Fruit fly (Drosophila melanogaster) whole organism, prepupa: ENCODE measurements around the gene ago.

ENCODE experiments used
- Blimp-1 ChIP-seq: fragments of 200-800 bp; sonication (Bioruptor generic); optimal IDR thresholded peaks from 3 replicates; lab custom pipeline; 2017; ENCODE audit warnings: missing biosample characterization, missing genetic modification characterization, mild to moderate bottlenecking, moderate library complexity, missing genetic modification reagents
- CG10631 ChIP-seq: fragments of 200-800 bp; sonication (Bioruptor generic); optimal IDR thresholded peaks from 2 replicates; lab custom pipeline; 2016; ENCODE audit warnings: missing biosample characterization, missing genetic modification characterization
- CG11294 ChIP-seq: fragments of 200-800 bp; sonication (Bioruptor generic); IDR thresholded peaks from 2 replicates; pipeline ENCODE4 v1.3.6; 2022; ENCODE audit warnings: missing biosample characterization, missing genetic modification characterization
- CG15336 ChIP-seq: fragments of 200-800 bp; sonication (Bioruptor generic); IDR thresholded peaks from 2 replicates; pipeline ENCODE4 v1.3.6; 2022; ENCODE audit warnings: missing biosample characterization, missing genetic modification characterization
- CG1621 ChIP-seq: fragments of 200-800 bp; sonication (Bioruptor generic); optimal IDR thresholded peaks from 3 replicates; lab custom pipeline; 2018; ENCODE audit warnings: missing biosample characterization, mild to moderate bottlenecking, missing genetic modification characterization
- CG16779 ChIP-seq: fragments of 200-800 bp; sonication (Bioruptor generic); optimal IDR thresholded peaks from 3 replicates; lab custom pipeline; 2017; ENCODE audit warnings: missing biosample characterization, mild to moderate bottlenecking, missing genetic modification characterization
- CG3032 ChIP-seq: fragments of 200-800 bp; optimal IDR thresholded peaks from 2 replicates; lab custom pipeline; 2019; ENCODE audit warnings: missing biosample characterization, mild to moderate bottlenecking, missing genetic modification characterization, moderate library complexity
- CG32006 ChIP-seq: fragments of 200-800 bp; sonication (Bioruptor generic); optimal IDR thresholded peaks from 3 replicates; lab custom pipeline; 2017; ENCODE audit warnings: missing biosample characterization, mild to moderate bottlenecking, missing genetic modification characterization
- CG3919 ChIP-seq: fragments of 200-800 bp; sonication (Bioruptor generic); optimal IDR thresholded peaks from 3 replicates; lab custom pipeline; 2016; ENCODE audit warnings: missing biosample characterization, missing genetic modification characterization
- CG6163 ChIP-seq: fragments of 200-800 bp; sonication (Bioruptor generic); IDR thresholded peaks from 3 replicates; pipeline ENCODE4 v1.3.6; 2022; ENCODE audit warnings: missing biosample characterization, missing genetic modification characterization
- CG6808 ChIP-seq: fragments of 200-800 bp; sonication (Bioruptor generic); optimal IDR thresholded peaks from 3 replicates; lab custom pipeline; 2017; ENCODE audit warnings: missing biosample characterization, missing genetic modification characterization, mild to moderate bottlenecking, moderate library complexity, missing genetic modification reagents
- CG7368 ChIP-seq: fragments of 200-800 bp; sonication (Bioruptor generic); optimal IDR thresholded peaks from 3 replicates; lab custom pipeline; 2016; ENCODE audit warnings: missing biosample characterization, missing genetic modification characterization
- CG8119 ChIP-seq: fragments of 200-800 bp; sonication (Bioruptor generic); IDR thresholded peaks from 3 replicates; pipeline ENCODE4 v1.3.6; 2022; ENCODE audit warnings: missing biosample characterization, missing genetic modification characterization
- CG8319 ChIP-seq: fragments of 200-800 bp; sonication (Bioruptor generic); optimal IDR thresholded peaks from 3 replicates; lab custom pipeline; 2016; ENCODE audit warnings: missing biosample characterization, missing genetic modification characterization
- CG8632 ChIP-seq: fragments of 200-800 bp; sonication (Bioruptor generic); optimal IDR thresholded peaks from 3 replicates; lab custom pipeline; 2016; ENCODE audit warnings: missing biosample characterization, missing genetic modification characterization
- Eip78C ChIP-seq: fragments of 200-800 bp; sonication (Bioruptor generic); peaks from one replicate; lab custom pipeline; 2016; ENCODE audit warnings: missing biosample characterization, missing genetic modification characterization
- Hr38 ChIP-seq: sonication (Bioruptor generic); optimal IDR thresholded peaks from 2 replicates; lab custom pipeline; 2016; ENCODE audit warnings: missing biosample characterization, missing genetic modification characterization
- Hr4 ChIP-seq: fragments of 200-800 bp; sonication (Bioruptor generic); optimal IDR thresholded peaks from 3 replicates; lab custom pipeline; 2016; ENCODE audit warnings: missing biosample characterization, missing genetic modification characterization
- Lpt ChIP-seq: fragments of 200-800 bp; sonication (Bioruptor generic); optimal IDR thresholded peaks from 3 replicates; lab custom pipeline; 2016; ENCODE audit warnings: missing biosample characterization, missing genetic modification characterization
- Sox102F ChIP-seq: fragments of 200-800 bp; sonication (Bioruptor generic); optimal IDR thresholded peaks from 2 replicates; lab custom pipeline; 2016; ENCODE audit warnings: missing biosample characterization, mild to moderate bottlenecking, missing genetic modification characterization
- Sox14 ChIP-seq: fragments of 200-800 bp; sonication (Bioruptor generic); optimal IDR thresholded peaks from 3 replicates; lab custom pipeline; 2016; ENCODE audit warnings: missing biosample characterization, missing genetic modification characterization
- achi ChIP-seq: fragments of 200-800 bp; sonication (Bioruptor generic); optimal IDR thresholded peaks from 3 replicates; lab custom pipeline; 2016; ENCODE audit warnings: missing biosample characterization, missing genetic modification characterization
- acj6 ChIP-seq: fragments of 200-800 bp; sonication (Bioruptor generic); optimal IDR thresholded peaks from 3 replicates; lab custom pipeline; 2016; ENCODE audit warnings: missing biosample characterization, missing genetic modification characterization
- cyc ChIP-seq: fragments of 200-800 bp; sonication (Bioruptor generic); optimal IDR thresholded peaks from 3 replicates; lab custom pipeline; 2016; ENCODE audit warnings: missing biosample characterization, missing genetic modification characterization
- dsx ChIP-seq: fragments of 200-800 bp; optimal IDR thresholded peaks from 3 replicates; lab custom pipeline; 2019; ENCODE audit warnings: missing biosample characterization, mild to moderate bottlenecking, missing genetic modification characterization, moderate library complexity; ENCODE audit not compliant: poor library complexity, severe bottlenecking
- eg ChIP-seq: fragments of 200-800 bp; sonication (Bioruptor generic); IDR thresholded peaks from 3 replicates; pipeline ENCODE4 v1.3.6; 2022; ENCODE audit warnings: missing biosample characterization, missing genetic modification characterization
- esn ChIP-seq: fragments of 200-800 bp; sonication (Bioruptor generic); optimal IDR thresholded peaks from 2 replicates; lab custom pipeline; 2016; ENCODE audit warnings: missing biosample characterization, mild to moderate bottlenecking, missing genetic modification characterization, moderate library complexity
- fd59A ChIP-seq: fragments of 200-800 bp; sonication (Bioruptor generic); optimal IDR thresholded peaks from 2 replicates; lab custom pipeline; 2017; ENCODE audit warnings: missing biosample characterization, mild to moderate bottlenecking, missing genetic modification characterization, missing genetic modification reagents
- fd85E ChIP-seq: fragments of 200-800 bp; sonication (Bioruptor generic); optimal IDR thresholded peaks from 3 replicates; lab custom pipeline; 2016; ENCODE audit warnings: missing biosample characterization, missing genetic modification characterization
- fkh ChIP-seq: fragments of 200-800 bp; sonication (Bioruptor generic); optimal IDR thresholded peaks from 3 replicates; lab custom pipeline; 2017; ENCODE audit warnings: missing biosample characterization, mild to moderate bottlenecking, missing genetic modification characterization, moderate library complexity
- lz ChIP-seq: fragments of 200-800 bp; sonication (Bioruptor generic); optimal IDR thresholded peaks from 3 replicates; lab custom pipeline; 2016; ENCODE audit warnings: missing biosample characterization, missing genetic modification characterization
- pdm3 ChIP-seq: fragments of 200-800 bp; sonication (Bioruptor generic); optimal IDR thresholded peaks from 3 replicates; lab custom pipeline; 2016; ENCODE audit warnings: missing biosample characterization, missing genetic modification characterization
- salr ChIP-seq, 2 experiments: fragments of 200-800 bp; sonication (Bioruptor generic); optimal IDR thresholded peaks; 3 replicates each; lab custom pipeline; 2016 to 2018; ENCODE audit warnings: missing biosample characterization in 2 of 2, missing genetic modification characterization in 2 of 2, mild to moderate bottlenecking in 1 of 2
- spab ChIP-seq: fragments of 200-800 bp; sonication (Bioruptor generic); optimal IDR thresholded peaks from 2 replicates; lab custom pipeline; 2017; ENCODE audit warnings: missing biosample characterization, mild to moderate bottlenecking, missing genetic modification characterization, missing genetic modification reagents
- ss ChIP-seq, 2 experiments: fragments of 200-800 bp; sonication (Bioruptor generic); optimal IDR thresholded peaks; 2 replicates in 1 of 2; 3 replicates in 1 of 2; lab custom pipeline; 2017 to 2018; ENCODE audit warnings: mild to moderate bottlenecking in 2 of 2, missing biosample characterization in 2 of 2, missing genetic modification characterization in 2 of 2, moderate library complexity in 1 of 2

Gene ago

dm6 chr3L:4282627-4283026, 28.5 kb upstream of the ago start, which contains the start of gene CG11583:
Gene CG11583, minus strand, starts transcription at chr3L:4282817.
- no peak for TF ChIP-seq CG6808 (GFP tag; lab: Kevin White, UChicago)
- TF ChIP-seq Blimp-1, result no peak
- TF ChIP-seq salr (GFP tag; optimal IDR thresholded peaks at IDR 0.05; lab: Kevin White, UChicago), result no peak
- TF ChIP-seq CG16779 (tag; lab: Kevin White, UChicago), result no peak
- peak; percentile 49 for TF ChIP-seq esn (GFP tag; lab: Kevin White, UChicago)
- TF ChIP-seq ss (GFP tag; optimal IDR thresholded peaks at IDR 0.05; lab: Kevin White, UChicago), result no peak
- TF ChIP-seq dsx (GFP tag; lab: Kevin White, UChicago), result no peak
- no peak for TF ChIP-seq Hr4 (GFP tag; lab: Kevin White, UChicago)
- TF ChIP-seq acj6 (GFP tag; lab: Kevin White, UChicago), result no peak
- no peak for TF ChIP-seq Sox102F (GFP tag; lab: Kevin White, UChicago)
- TF ChIP-seq CG8119 (GFP tag; lab: Robert Waterston, UW), result no peak
- no peak for TF ChIP-seq fd85E (GFP tag; lab: Kevin White, UChicago)
- TF ChIP-seq CG1621, result peak; percentile 82
- TF ChIP-seq fd59A (GFP tag; lab: Kevin White, UChicago), result no peak

- no peak for TF ChIP-seq cyc
- no peak for TF ChIP-seq Sox14 (GFP tag; lab: Kevin White, UChicago)
- TF ChIP-seq CG8632 (GFP tag; lab: Kevin White, UChicago), result no peak
- TF ChIP-seq CG6808 (GFP tag; lab: Kevin White, UChicago), result no peak
- no peak for TF ChIP-seq CG11294 (GFP tag; lab: Robert Waterston, UW)
- TF ChIP-seq pdm3, result no peak
- no peak for TF ChIP-seq CG8319 (GFP tag; lab: Kevin White, UChicago)
- no peak for TF ChIP-seq CG3032
- no peak for TF ChIP-seq CG8119 (GFP tag; lab: Robert Waterston, UW)
- no peak for TF ChIP-seq dsx (GFP tag; lab: Kevin White, UChicago)
- TF ChIP-seq fd85E (GFP tag; lab: Kevin White, UChicago), result no peak
- no peak for TF ChIP-seq lz
- no peak for TF ChIP-seq esn (GFP tag; lab: Kevin White, UChicago)
- no peak for TF ChIP-seq Lpt
- TF ChIP-seq, all 60 proteins: peak for 0
Observed at dm6 chr3L:4277796-4278195, 23.7 kb upstream of the ago start, which contains the start of gene Ctl1. Gene Ctl1, plus strand, starts transcription at chr3L:4277962.

dm6 chr3L:4272167-4272773, 18.2 kb upstream of the ago start:
- TF ChIP-seq spab (GFP tag; lab: Kevin White, UChicago), result no peak
- no peak for TF ChIP-seq achi (GFP tag; lab: Kevin White, UChicago)
- TF ChIP-seq CG7368, result no peak
- peak; percentile 81 for TF ChIP-seq fkh
- TF ChIP-seq, all 60 proteins: peak for 1

dm6 chr3L:4270949-4271827, 17.1 kb upstream of the ago start:
- TF ChIP-seq cyc, result no peak
- TF ChIP-seq Eip78C (GFP tag; lab: Kevin White, UChicago), result peak; percentile 73
- peak; percentile 46 for TF ChIP-seq CG3919 (GFP tag; lab: Kevin White, UChicago)
- peak; percentile 37 for TF ChIP-seq CG10631 (GFP tag; lab: Kevin White, UChicago)
- 0 out of 3 replicates have a peak, but pooled peaks have one; percentile 28 for TF ChIP-seq eg
- TF ChIP-seq CG8119 (GFP tag; lab: Robert Waterston, UW), result peak; percentile 45; the same call in 2 of the 3 replicates
- peak; percentile 0 for TF ChIP-seq Sox102F (GFP tag; lab: Kevin White, UChicago)
- peak; percentile 72 for TF ChIP-seq CG32006 (GFP tag; lab: Kevin White, UChicago)
- 0 out of 3 replicates have a peak, but pooled peaks have one; percentile 21 for TF ChIP-seq CG6163 (GFP tag; lab: Robert Waterston, UW)
- no peak for TF ChIP-seq Lpt
- TF ChIP-seq spab (GFP tag; lab: Kevin White, UChicago), result peak; percentile 13
- TF ChIP-seq CG15336 (GFP tag; lab: Robert Waterston, UW), result peak; percentile 28; the same call in 1 of the 2 replicates
- no peak for TF ChIP-seq Hr38
- TF ChIP-seq CG3032, result peak; percentile 34
- no peak for TF ChIP-seq fd85E (GFP tag; lab: Kevin White, UChicago)
- TF ChIP-seq ss (GFP tag; optimal IDR thresholded peaks at IDR 0.05; lab: Kevin White, UChicago), result peak in 1 of 2 experiments; percentile 3
- peak; percentile 96 for TF ChIP-seq dsx (GFP tag; lab: Kevin White, UChicago)
- peak; percentile 48 for TF ChIP-seq Sox14 (GFP tag; lab: Kevin White, UChicago)
